Fruit fly (Drosophila melanogaster) whole organism, prepupa: ENCODE results near the gene CG11999.

Experiments
- Blimp-1 ChIP-seq: fragments of 200-800 bp; sonication (Bioruptor generic); optimal IDR thresholded peaks from 3 replicates; lab custom pipeline; 2017; ENCODE audit warnings: missing biosample characterization, missing genetic modification characterization, mild to moderate bottlenecking, moderate library complexity, missing genetic modification reagents
- CG10631 ChIP-seq: fragments of 200-800 bp; sonication (Bioruptor generic); optimal IDR thresholded peaks from 2 replicates; lab custom pipeline; 2016; ENCODE audit warnings: missing biosample characterization, missing genetic modification characterization
- CG11294 ChIP-seq: fragments of 200-800 bp; sonication (Bioruptor generic); IDR thresholded peaks from 2 replicates; pipeline ENCODE4 v1.3.6; 2022; ENCODE audit warnings: missing biosample characterization, missing genetic modification characterization
- CG11762 ChIP-seq: fragments of 200-800 bp; sonication (Bioruptor generic); optimal IDR thresholded peaks from 3 replicates; lab custom pipeline; 2016; ENCODE audit warnings: missing biosample characterization, missing genetic modification characterization; ENCODE audit not compliant: insufficient read depth
- CG11902 ChIP-seq: fragments of 200-800 bp; sonication (Bioruptor generic); optimal IDR thresholded peaks from 3 replicates; lab custom pipeline; 2016; ENCODE audit warnings: missing biosample characterization, missing genetic modification characterization
- CG15336 ChIP-seq: fragments of 200-800 bp; sonication (Bioruptor generic); IDR thresholded peaks from 2 replicates; pipeline ENCODE4 v1.3.6; 2022; ENCODE audit warnings: missing biosample characterization, missing genetic modification characterization
- CG1621 ChIP-seq: fragments of 200-800 bp; sonication (Bioruptor generic); optimal IDR thresholded peaks from 3 replicates; lab custom pipeline; 2018; ENCODE audit warnings: missing biosample characterization, mild to moderate bottlenecking, missing genetic modification characterization
- CG16779 ChIP-seq: fragments of 200-800 bp; sonication (Bioruptor generic); optimal IDR thresholded peaks from 3 replicates; lab custom pipeline; 2017; ENCODE audit warnings: missing biosample characterization, mild to moderate bottlenecking, missing genetic modification characterization
- CG3032 ChIP-seq: fragments of 200-800 bp; optimal IDR thresholded peaks from 2 replicates; lab custom pipeline; 2019; ENCODE audit warnings: missing biosample characterization, mild to moderate bottlenecking, missing genetic modification characterization, moderate library complexity
- CG31627 ChIP-seq: fragments of 200-800 bp; sonication (Bioruptor generic); optimal IDR thresholded peaks from 3 replicates; lab custom pipeline; 2016; ENCODE audit warnings: missing biosample characterization, missing genetic modification characterization
- CG32006 ChIP-seq: fragments of 200-800 bp; sonication (Bioruptor generic); optimal IDR thresholded peaks from 3 replicates; lab custom pipeline; 2017; ENCODE audit warnings: missing biosample characterization, mild to moderate bottlenecking, missing genetic modification characterization
- CG34406 ChIP-seq: fragments of 200-800 bp; sonication (Bioruptor generic); optimal IDR thresholded peaks from 3 replicates; lab custom pipeline; 2016; ENCODE audit warnings: missing biosample characterization, missing genetic modification characterization
- CG3919 ChIP-seq: fragments of 200-800 bp; sonication (Bioruptor generic); optimal IDR thresholded peaks from 3 replicates; lab custom pipeline; 2016; ENCODE audit warnings: missing biosample characterization, missing genetic modification characterization
- CG6163 ChIP-seq: fragments of 200-800 bp; sonication (Bioruptor generic); IDR thresholded peaks from 3 replicates; pipeline ENCODE4 v1.3.6; 2022; ENCODE audit warnings: missing biosample characterization, missing genetic modification characterization
- CG6276 ChIP-seq: fragments of 200-800 bp; sonication (Bioruptor generic); optimal IDR thresholded peaks from 2 replicates; lab custom pipeline; 2017; ENCODE audit warnings: missing biosample characterization, mild to moderate bottlenecking, missing genetic modification characterization
- CG6792 ChIP-seq: fragments of 200-800 bp; sonication (Bioruptor generic); optimal IDR thresholded peaks from 3 replicates; lab custom pipeline; 2016; ENCODE audit warnings: missing biosample characterization, missing genetic modification characterization
- CG6808 ChIP-seq: fragments of 200-800 bp; sonication (Bioruptor generic); optimal IDR thresholded peaks from 3 replicates; lab custom pipeline; 2017; ENCODE audit warnings: missing biosample characterization, missing genetic modification characterization, mild to moderate bottlenecking, moderate library complexity, missing genetic modification reagents
- CG6854 ChIP-seq: fragments of 200-800 bp; sonication (Bioruptor generic); optimal IDR thresholded peaks from 2 replicates; lab custom pipeline; 2017; ENCODE audit warnings: missing biosample characterization, mild to moderate bottlenecking, missing genetic modification characterization
- CG8119 ChIP-seq: fragments of 200-800 bp; sonication (Bioruptor generic); IDR thresholded peaks from 3 replicates; pipeline ENCODE4 v1.3.6; 2022; ENCODE audit warnings: missing biosample characterization, missing genetic modification characterization
- CG8319 ChIP-seq: fragments of 200-800 bp; sonication (Bioruptor generic); optimal IDR thresholded peaks from 3 replicates; lab custom pipeline; 2016; ENCODE audit warnings: missing biosample characterization, missing genetic modification characterization
- CG8632 ChIP-seq: fragments of 200-800 bp; sonication (Bioruptor generic); optimal IDR thresholded peaks from 3 replicates; lab custom pipeline; 2016; ENCODE audit warnings: missing biosample characterization, missing genetic modification characterization
- CG9139 ChIP-seq: fragments of 200-800 bp; sonication (Bioruptor generic); optimal IDR thresholded peaks from 3 replicates; lab custom pipeline; 2017; ENCODE audit warnings: missing biosample characterization, mild to moderate bottlenecking, missing genetic modification characterization
- Eip75B ChIP-seq: fragments of 200-800 bp; sonication (Bioruptor generic); optimal IDR thresholded peaks from 3 replicates; lab custom pipeline; 2016; ENCODE audit warnings: missing biosample characterization, missing genetic modification characterization
- Eip78C ChIP-seq: fragments of 200-800 bp; sonication (Bioruptor generic); peaks from one replicate; lab custom pipeline; 2016; ENCODE audit warnings: missing biosample characterization, missing genetic modification characterization
- Eip93F ChIP-seq: fragments of 200-800 bp; sonication (Bioruptor generic); optimal IDR thresholded peaks from 2 replicates; lab custom pipeline; 2016; ENCODE audit warnings: missing biosample characterization, mild to moderate bottlenecking, missing genetic modification characterization
- Ets96B ChIP-seq: fragments of 200-800 bp; optimal IDR thresholded peaks from 2 replicates; lab custom pipeline; 2019; ENCODE audit warnings: missing biosample characterization, mild to moderate bottlenecking, missing genetic modification characterization, moderate library complexity
- Hr38 ChIP-seq: sonication (Bioruptor generic); optimal IDR thresholded peaks from 2 replicates; lab custom pipeline; 2016; ENCODE audit warnings: missing biosample characterization, missing genetic modification characterization
- Met ChIP-seq: fragments of 200-800 bp; sonication (Bioruptor generic); optimal IDR thresholded peaks from 3 replicates; lab custom pipeline; 2016; ENCODE audit warnings: missing biosample characterization, missing genetic modification characterization
- OdsH ChIP-seq: fragments of 200-800 bp; sonication (Bioruptor generic); optimal IDR thresholded peaks from 3 replicates; lab custom pipeline; 2016; ENCODE audit warnings: missing biosample characterization, missing genetic modification characterization
- Smox ChIP-seq: fragments of 200-800 bp; sonication (Bioruptor generic); optimal IDR thresholded peaks from 3 replicates; lab custom pipeline; 2016; ENCODE audit warnings: missing biosample characterization, missing genetic modification characterization
- Sox102F ChIP-seq: fragments of 200-800 bp; sonication (Bioruptor generic); optimal IDR thresholded peaks from 2 replicates; lab custom pipeline; 2016; ENCODE audit warnings: missing biosample characterization, mild to moderate bottlenecking, missing genetic modification characterization
- Sox14 ChIP-seq: fragments of 200-800 bp; sonication (Bioruptor generic); optimal IDR thresholded peaks from 3 replicates; lab custom pipeline; 2016; ENCODE audit warnings: missing biosample characterization, missing genetic modification characterization
- acj6 ChIP-seq: fragments of 200-800 bp; sonication (Bioruptor generic); optimal IDR thresholded peaks from 3 replicates; lab custom pipeline; 2016; ENCODE audit warnings: missing biosample characterization, missing genetic modification characterization
- cyc ChIP-seq: fragments of 200-800 bp; sonication (Bioruptor generic); optimal IDR thresholded peaks from 3 replicates; lab custom pipeline; 2016; ENCODE audit warnings: missing biosample characterization, missing genetic modification characterization
- dac ChIP-seq: fragments of 200-800 bp; sonication (Bioruptor generic); optimal IDR thresholded peaks from 2 replicates; lab custom pipeline; 2017; ENCODE audit warnings: missing biosample characterization, mild to moderate bottlenecking, missing genetic modification characterization
- fd59A ChIP-seq: fragments of 200-800 bp; sonication (Bioruptor generic); optimal IDR thresholded peaks from 2 replicates; lab custom pipeline; 2017; ENCODE audit warnings: missing biosample characterization, mild to moderate bottlenecking, missing genetic modification characterization, missing genetic modification reagents
- fd85E ChIP-seq: fragments of 200-800 bp; sonication (Bioruptor generic); optimal IDR thresholded peaks from 3 replicates; lab custom pipeline; 2016; ENCODE audit warnings: missing biosample characterization, missing genetic modification characterization
- fkh ChIP-seq: fragments of 200-800 bp; sonication (Bioruptor generic); optimal IDR thresholded peaks from 3 replicates; lab custom pipeline; 2017; ENCODE audit warnings: missing biosample characterization, mild to moderate bottlenecking, missing genetic modification characterization, moderate library complexity
- lz ChIP-seq: fragments of 200-800 bp; sonication (Bioruptor generic); optimal IDR thresholded peaks from 3 replicates; lab custom pipeline; 2016; ENCODE audit warnings: missing biosample characterization, missing genetic modification characterization
- net ChIP-seq: fragments of 200-800 bp; sonication (Bioruptor generic); optimal IDR thresholded peaks from 3 replicates; lab custom pipeline; 2016; ENCODE audit warnings: missing biosample characterization, missing genetic modification characterization
- spab ChIP-seq: fragments of 200-800 bp; sonication (Bioruptor generic); optimal IDR thresholded peaks from 2 replicates; lab custom pipeline; 2017; ENCODE audit warnings: missing biosample characterization, mild to moderate bottlenecking, missing genetic modification characterization, missing genetic modification reagents
- ss ChIP-seq, 2 experiments: fragments of 200-800 bp; sonication (Bioruptor generic); optimal IDR thresholded peaks; 2 replicates in 1 of 2; 3 replicates in 1 of 2; lab custom pipeline; 2017 to 2018; ENCODE audit warnings: mild to moderate bottlenecking in 2 of 2, missing biosample characterization in 2 of 2, missing genetic modification characterization in 2 of 2, moderate library complexity in 1 of 2
- svp ChIP-seq: fragments of 200-800 bp; sonication (Bioruptor generic); peaks from one replicate; lab custom pipeline; 2016; ENCODE audit warnings: missing biosample characterization, missing genetic modification characterization
- topi ChIP-seq: fragments of 200-800 bp; sonication (Bioruptor generic); optimal IDR thresholded peaks from 3 replicates; lab custom pipeline; 2016; ENCODE audit warnings: missing biosample characterization, missing genetic modification characterization
- vri ChIP-seq: fragments of 200-800 bp; sonication (Bioruptor generic); optimal IDR thresholded peaks from 3 replicates; lab custom pipeline; 2016; ENCODE audit warnings: missing biosample characterization, mild to moderate bottlenecking, missing genetic modification characterization

The CG11999 gene

DNA sequence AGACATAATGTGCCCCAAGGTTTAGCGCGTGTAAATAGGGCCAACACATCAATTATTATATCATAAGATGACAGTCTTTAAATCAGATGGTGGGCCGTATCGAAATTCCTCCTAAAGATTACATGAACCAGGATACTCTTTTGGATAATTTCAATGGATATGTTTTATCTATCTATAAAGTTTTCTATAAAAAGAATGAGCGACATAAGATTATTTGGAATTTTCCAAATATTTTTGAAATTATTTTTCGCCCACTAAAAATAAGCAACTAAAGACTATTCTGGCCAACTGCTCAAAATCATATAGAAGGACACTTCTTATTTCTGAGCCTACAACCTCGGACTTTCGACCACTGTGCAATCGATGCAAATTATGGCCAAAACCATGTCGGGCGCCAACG lies 24.2 kb downstream of the CG11999 start (continued):
- TF ChIP-seq fd85E (GFP tag; lab: Kevin White, UChicago) (no peak), topi (no peak), Hr38 (GFP tag; lab: Kevin White, UChicago) (no peak), CG11902 (GFP tag; lab: Kevin White, UChicago) (no peak), CG11294 (GFP tag; lab: Robert Waterston, UW) (no peak), lz (GFP tag; lab: Kevin White, UChicago) (peak; percentile 29), CG31627 (GFP tag; lab: Kevin White, UChicago) (no peak), OdsH (GFP tag; lab: Kevin White, UChicago) (peak; percentile 47), vri (GFP tag; lab: Kevin White, UChicago) (no peak), CG32006 (GFP tag; lab: Kevin White, UChicago) (peak; percentile 77), CG15336 (GFP tag; lab: Robert Waterston, UW) (no peak; the same call in 1 of the 2 replicates), Eip75B (GFP tag; lab: Kevin White, UChicago) (peak; percentile 3)

DNA sequence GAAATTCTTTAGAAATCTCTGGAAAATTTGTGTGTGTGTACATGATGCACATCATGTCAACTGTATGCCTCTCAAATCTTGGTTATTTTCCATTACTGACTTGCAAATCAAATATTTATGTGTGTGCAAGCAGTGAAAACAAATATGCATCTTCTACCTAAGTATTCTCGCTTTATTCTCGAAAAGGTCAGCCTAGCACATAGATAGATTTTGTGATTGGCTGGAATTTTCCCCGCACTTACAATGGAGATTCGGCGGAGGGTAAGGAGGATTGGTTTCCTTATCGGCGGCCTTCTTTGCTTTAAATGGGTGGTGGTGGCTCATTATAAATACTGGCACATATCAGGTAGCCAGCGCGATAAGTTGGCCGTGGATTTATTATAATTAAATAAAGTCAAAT lies 26.6 kb downstream of the CG11999 start:
- TF ChIP-seq cyc (no peak), acj6 (no peak), Eip78C (GFP tag; lab: Kevin White, UChicago) (peak; percentile 9), ss (GFP tag; optimal IDR thresholded peaks at IDR 0.05; lab: Kevin White, UChicago) (no peak), CG34406 (no peak), CG6854 (no peak), fkh (GFP tag; lab: Kevin White, UChicago) (peak; percentile 62), fd85E (GFP tag; lab: Kevin White, UChicago) (no peak), CG6163 (GFP tag; lab: Robert Waterston, UW) (no peak), CG11762 (GFP tag; lab: Kevin White, UChicago) (no peak), Blimp-1 (GFP tag; lab: Kevin White, UChicago) (no peak), net (GFP tag; lab: Kevin White, UChicago) (no peak), Eip93F (GFP tag; lab: Kevin White, UChicago) (no peak), CG8632 (GFP tag; lab: Kevin White, UChicago) (no peak), dac (GFP tag; lab: Kevin White, UChicago) (no peak), Sox14 (no peak), CG16779 (tag; lab: Kevin White, UChicago) (no peak), spab (GFP tag; lab: Kevin White, UChicago) (no peak), svp (GFP tag; lab: Kevin White, UChicago) (peak; percentile 81)

DNA sequence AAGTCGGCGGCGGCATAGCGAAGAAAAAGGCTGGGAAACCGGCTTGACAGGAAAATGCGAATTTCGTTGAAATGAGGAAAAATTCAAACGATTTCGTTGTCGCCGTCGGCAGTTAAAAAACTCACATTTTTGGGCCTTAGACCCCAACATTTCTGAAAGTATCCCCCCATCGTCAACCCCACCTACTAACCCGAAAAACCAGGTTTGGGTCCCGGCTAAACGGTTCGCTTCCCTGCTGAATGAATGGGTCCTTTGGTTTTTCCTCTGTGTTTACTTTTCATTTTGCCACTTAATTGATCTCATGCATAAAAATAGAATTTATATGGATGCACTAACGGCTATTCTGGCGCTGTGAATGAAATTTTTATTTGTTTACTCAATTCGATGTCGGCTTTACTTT lies 28.4 kb downstream of the CG11999 start:
- TF ChIP-seq dac (GFP tag; lab: Kevin White, UChicago) (no peak), CG9139 (no peak), CG15336 (GFP tag; lab: Robert Waterston, UW) (no peak), fd59A (GFP tag; lab: Kevin White, UChicago) (no peak), CG3919 (no peak), Ets96B (no peak), CG8119 (0 out of 3 replicates have a peak, but pooled peaks have one; percentile 30), CG6792 (GFP tag; lab: Kevin White, UChicago) (no peak)

DNA sequence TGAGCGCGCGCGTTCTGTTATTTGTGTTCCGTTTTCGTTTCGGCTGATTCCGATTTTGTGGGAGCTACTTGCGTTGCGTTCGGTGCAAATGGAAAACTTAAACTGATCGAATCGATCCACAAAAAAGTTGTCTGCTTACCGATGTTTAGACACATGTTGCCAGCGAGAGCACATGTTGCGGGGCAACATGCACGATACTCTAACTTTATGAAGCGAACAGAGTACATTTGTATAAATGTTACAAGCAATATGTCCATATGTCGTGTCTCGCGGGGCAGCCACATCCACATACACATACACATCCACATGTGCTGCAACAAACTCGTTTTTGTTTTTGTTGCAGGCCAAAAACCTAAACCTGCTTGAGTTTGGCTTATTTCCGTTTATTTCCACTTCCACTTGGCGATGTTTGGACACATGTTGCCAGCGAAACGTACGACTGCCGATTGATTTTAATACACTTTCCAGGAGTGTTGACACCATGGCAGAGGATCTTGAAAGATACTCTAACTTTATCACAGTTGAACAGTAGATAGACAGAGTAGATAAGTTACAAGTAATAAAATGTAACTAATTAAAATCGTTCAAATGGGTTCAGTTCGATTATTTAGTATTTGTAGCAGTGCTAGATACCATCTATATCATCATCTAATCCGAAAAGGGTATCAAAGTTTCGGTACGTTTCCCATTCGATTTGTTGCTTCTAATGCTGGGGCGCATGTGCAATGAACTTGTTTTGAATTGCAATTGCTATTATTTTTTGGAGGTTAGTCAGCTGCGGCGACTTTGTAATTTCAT lies 30.6 kb downstream of the CG11999 start:
- TF ChIP-seq Smox: no peak
- TF ChIP-seq CG6276 (GFP tag; lab: Kevin White, UChicago): peak; percentile 51
- peak; percentile 14 for TF ChIP-seq CG3919
- no peak for TF ChIP-seq CG8632 (GFP tag; lab: Kevin White, UChicago)
- TF ChIP-seq dac (GFP tag; lab: Kevin White, UChicago): peak; percentile 23
- TF ChIP-seq topi: no peak
- no peak for TF ChIP-seq CG11902 (GFP tag; lab: Kevin White, UChicago)
- peak; percentile 79 for TF ChIP-seq CG32006 (GFP tag; lab: Kevin White, UChicago)
- peak; percentile 77 for TF ChIP-seq Eip78C (GFP tag; lab: Kevin White, UChicago)
- TF ChIP-seq CG16779 (tag; lab: Kevin White, UChicago): no peak
- no peak for TF ChIP-seq CG8319 (GFP tag; lab: Kevin White, UChicago)
- TF ChIP-seq ss (GFP tag; optimal IDR thresholded peaks at IDR 0.05; lab: Kevin White, UChicago): peak; percentile 42 to 57
- TF ChIP-seq CG10631 (GFP tag; lab: Kevin White, UChicago): peak; percentile 22
- TF ChIP-seq CG6808 (GFP tag; lab: Kevin White, UChicago): peak; percentile 1
- TF ChIP-seq CG8119: peak; percentile 46; the same call in 2 of the 3 replicates
- TF ChIP-seq Sox14: no peak
- no peak for TF ChIP-seq CG3032 (tag; lab: Kevin White, UChicago)
- TF ChIP-seq CG1621: no peak
- TF ChIP-seq Met (GFP tag; lab: Kevin White, UChicago): no peak
- peak; percentile 35 for TF ChIP-seq Sox102F (GFP tag; lab: Kevin White, UChicago)
